Worm (Caenorhabditis elegans): Measurements from ENCODE around the gene F59B2.14.

DNA sequence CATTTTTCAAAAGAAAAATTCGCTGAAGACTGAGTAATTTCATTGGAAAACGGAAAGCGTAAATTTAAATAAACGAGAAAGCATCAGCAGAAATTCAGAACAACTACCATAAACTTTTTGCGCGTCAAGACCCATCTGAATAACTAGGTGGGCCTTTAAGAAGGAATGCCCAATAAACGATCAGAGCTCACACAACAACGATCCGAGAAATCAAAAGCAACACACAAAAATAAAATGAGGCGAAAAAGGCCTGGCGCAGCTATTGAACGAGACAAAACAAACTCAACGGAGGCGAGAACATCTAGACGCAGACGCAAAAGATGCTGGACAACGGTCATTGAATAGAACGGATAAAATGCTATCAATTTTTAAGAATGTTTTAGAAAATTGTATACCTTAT is 23.6 kb downstream of the F59B2.14 start:
- no peak for TF ChIP-seq him-1 (tag; optimal IDR thresholded peaks at IDR 0.05)
- TF ChIP-seq dao-5 (tag; optimal IDR thresholded peaks at IDR 0.05), result no peak
